Fruit fly (Drosophila melanogaster) whole organism, adult: ENCODE data around the gene Or67d.
A peak's percentile ranks its signal among the peaks of the same experiment; 100 is the strongest.

Experiments
- CG11617 ChIP-seq: fragments of 200-800 bp; sonication (Bioruptor generic); optimal IDR thresholded peaks from 2 replicates; lab custom pipeline; 2017; ENCODE audit warnings: mild to moderate bottlenecking, missing biosample characterization, missing genetic modification reagents, missing genetic modification characterization
- CG12768 ChIP-seq: fragments of 200-800 bp; sonication (Bioruptor generic); optimal IDR thresholded peaks from 2 replicates; lab custom pipeline; 2017; ENCODE audit warnings: missing biosample characterization, missing genetic modification characterization, mild to moderate bottlenecking, moderate library complexity, missing genetic modification reagents
- CG14711 ChIP-seq: fragments of 200-800 bp; sonication (Bioruptor generic); optimal IDR thresholded peaks from 2 replicates; lab custom pipeline; 2018; ENCODE audit warnings: missing biosample characterization, mild to moderate bottlenecking, missing genetic modification characterization, moderate library complexity
- CG1620 ChIP-seq: fragments of 200-800 bp; sonication (Bioruptor generic); optimal IDR thresholded peaks from 2 replicates; lab custom pipeline; 2016; ENCODE audit warnings: missing biosample characterization, missing genetic modification characterization
- CG33017 ChIP-seq: fragments of 200-800 bp; sonication (Bioruptor generic); optimal IDR thresholded peaks from 2 replicates; lab custom pipeline; 2018; ENCODE audit warnings: missing biosample characterization, mild to moderate bottlenecking, missing genetic modification characterization, moderate library complexity
- CG5204 ChIP-seq: fragments of 200-800 bp; sonication (Bioruptor generic); optimal IDR thresholded peaks from 2 replicates; lab custom pipeline; 2016; ENCODE audit warnings: missing biosample characterization, missing genetic modification characterization
- CG7045 ChIP-seq: fragments of 200-800 bp; sonication (Bioruptor generic); optimal IDR thresholded peaks from 2 replicates; lab custom pipeline; 2017; ENCODE audit warnings: missing biosample characterization, mild to moderate bottlenecking, missing genetic modification characterization
- CG7101 ChIP-seq: fragments of 200-800 bp; sonication (Bioruptor generic); optimal IDR thresholded peaks from 2 replicates; lab custom pipeline; 2018; ENCODE audit warnings: missing biosample characterization, mild to moderate bottlenecking, missing genetic modification characterization, moderate library complexity
- Clk ChIP-seq: fragments of 200-800 bp; sonication (Bioruptor generic); optimal IDR thresholded peaks from 2 replicates; lab custom pipeline; 2017; ENCODE audit warnings: missing biosample characterization, missing genetic modification characterization
- Crg-1 ChIP-seq: fragments of 200-800 bp; sonication (Bioruptor generic); optimal IDR thresholded peaks from 2 replicates; lab custom pipeline; 2016; ENCODE audit warnings: missing biosample characterization, missing genetic modification characterization
- Hr96 ChIP-seq: fragments of 200-800 bp; sonication (Bioruptor generic); optimal IDR thresholded peaks from 2 replicates; lab custom pipeline; 2016; ENCODE audit warnings: missing biosample characterization, missing genetic modification characterization
- Mnt ChIP-seq: fragments of 200-800 bp; sonication (Bioruptor generic); optimal IDR thresholded peaks from 2 replicates; lab custom pipeline; 2016; ENCODE audit warnings: missing biosample characterization, mild to moderate bottlenecking, missing genetic modification characterization
- bab1 ChIP-seq: fragments of 200-800 bp; sonication (Bioruptor generic); optimal IDR thresholded peaks from 3 replicates; lab custom pipeline; 2019; ENCODE audit warnings: missing biosample characterization, mild to moderate bottlenecking, missing genetic modification characterization, moderate library complexity
- cic ChIP-seq: fragments of 200-800 bp; sonication (Bioruptor generic); optimal IDR thresholded peaks from 2 replicates; lab custom pipeline; 2017; ENCODE audit warnings: missing biosample characterization, mild to moderate bottlenecking, missing genetic modification characterization, moderate library complexity
- cnc ChIP-seq, 2 experiments: fragments of >200 bp; optimal IDR thresholded peaks; 2 replicates each; lab custom pipeline; 2017
- kay ChIP-seq: fragments of 200-800 bp; sonication (Bioruptor generic); peaks from one replicate; lab custom pipeline; 2016; ENCODE audit warnings: missing biosample characterization, missing genetic modification characterization, borderline replicate concordance
- ovo ChIP-seq: fragments of 200-800 bp; sonication (Bioruptor generic); optimal IDR thresholded peaks from 2 replicates; lab custom pipeline; 2016; ENCODE audit warnings: missing biosample characterization, missing genetic modification characterization
- pad ChIP-seq: fragments of 200-800 bp; sonication (Bioruptor generic); optimal IDR thresholded peaks from 3 replicates; lab custom pipeline; 2017; ENCODE audit warnings: missing biosample characterization, missing genetic modification characterization, mild to moderate bottlenecking, moderate library complexity, missing genetic modification reagents
- tj ChIP-seq: fragments of 200-800 bp; sonication (Bioruptor generic); optimal IDR thresholded peaks from 3 replicates; lab custom pipeline; 2017; ENCODE audit warnings: missing biosample characterization, mild to moderate bottlenecking, missing genetic modification characterization, moderate library complexity
- toe ChIP-seq: fragments of 200-800 bp; sonication (Bioruptor generic); optimal IDR thresholded peaks from 2 replicates; lab custom pipeline; 2016; ENCODE audit warnings: missing biosample characterization, missing genetic modification characterization

Gene Or67d

dm6 chr3L:10314901-10315300 lies 41.9 kb downstream of the Or67d start:
- TF ChIP-seq CG14711 (tag; lab: Kevin White, UChicago) (no peak), CG12768 (no peak), Mnt (GFP tag; lab: Kevin White, UChicago) (no peak), CG33017 (no peak), pad (GFP tag; lab: Kevin White, UChicago) (no peak), CG11617 (GFP tag; lab: Kevin White, UChicago) (no peak), tj (GFP tag; lab: Kevin White, UChicago) (no peak), Hr96 (GFP tag; lab: Kevin White, UChicago) (no peak), Crg-1 (GFP tag; lab: Kevin White, UChicago) (no peak), kay (no peak), ovo (GFP tag; lab: Kevin White, UChicago) (no peak), CG7045 (GFP tag; lab: Kevin White, UChicago) (no peak)

dm6 chr3L:10315823-10316222 lies 42.8 kb downstream of the Or67d start:
- TF ChIP-seq bab1 (GFP tag; lab: Kevin White, UChicago) (no peak), CG33017 (no peak), cic (GFP tag; lab: Kevin White, UChicago) (no peak), CG12768 (no peak), CG7101 (tag; lab: Kevin White, UChicago) (no peak), toe (GFP tag; lab: Kevin White, UChicago) (no peak), Hr96 (GFP tag; lab: Kevin White, UChicago) (no peak), CG11617 (GFP tag; lab: Kevin White, UChicago) (no peak), CG14711 (tag; lab: Kevin White, UChicago) (no peak), pad (GFP tag; lab: Kevin White, UChicago) (no peak), ovo (GFP tag; lab: Kevin White, UChicago) (no peak), Clk (no peak), Mnt (GFP tag; lab: Kevin White, UChicago) (no peak), CG5204 (GFP tag; lab: Kevin White, UChicago) (no peak), cnc (optimal IDR thresholded peaks at IDR 0.05; lab: Kevin White, UChicago) (no peak), kay (no peak)

dm6 chr3L:10318356-10318755 lies 45.4 kb downstream of the Or67d start:
- no peak for TF ChIP-seq Mnt (GFP tag; lab: Kevin White, UChicago)
- TF ChIP-seq tj (GFP tag; lab: Kevin White, UChicago) = no peak
- TF ChIP-seq CG7045 (GFP tag; lab: Kevin White, UChicago) = no peak
- TF ChIP-seq cic (GFP tag; lab: Kevin White, UChicago) = no peak
- no peak for TF ChIP-seq Hr96 (GFP tag; lab: Kevin White, UChicago)
- no peak for TF ChIP-seq Crg-1 (GFP tag; lab: Kevin White, UChicago)
- no peak for TF ChIP-seq CG33017
- TF ChIP-seq toe (GFP tag; lab: Kevin White, UChicago) = no peak
- no peak for TF ChIP-seq kay
- no peak for TF ChIP-seq CG5204 (GFP tag; lab: Kevin White, UChicago)
- TF ChIP-seq CG1620 (GFP tag; lab: Kevin White, UChicago) = no peak
- TF ChIP-seq bab1 (GFP tag; lab: Kevin White, UChicago) = no peak
- no peak for TF ChIP-seq Clk
- TF ChIP-seq CG14711 (tag; lab: Kevin White, UChicago) = no peak
- TF ChIP-seq CG12768 = no peak
- TF ChIP-seq ovo (GFP tag; lab: Kevin White, UChicago) = no peak
- TF ChIP-seq CG11617 (GFP tag; lab: Kevin White, UChicago) = no peak
- TF ChIP-seq pad (GFP tag; lab: Kevin White, UChicago) = no peak
- TF ChIP-seq cnc (optimal IDR thresholded peaks at IDR 0.05; lab: Kevin White, UChicago) = no peak
- no peak for TF ChIP-seq CG7101 (tag; lab: Kevin White, UChicago)

- TF ChIP-seq kay (peak; percentile 19), CG1620 (GFP tag; lab: Kevin White, UChicago) (no peak), pad (GFP tag; lab: Kevin White, UChicago) (peak; percentile 8)
Measured at dm6 chr3L:10320802-10321201, 47.8 kb downstream of the Or67d start.

dm6 chr3L:10321735-10322319 lies 48.8 kb downstream of the Or67d start:
- TF ChIP-seq Hr96 (GFP tag; lab: Kevin White, UChicago) (no peak), CG5204 (GFP tag; lab: Kevin White, UChicago) (no peak), Crg-1 (GFP tag; lab: Kevin White, UChicago) (no peak), pad (GFP tag; lab: Kevin White, UChicago) (peak; percentile 97), ovo (GFP tag; lab: Kevin White, UChicago) (no peak), CG7045 (GFP tag; lab: Kevin White, UChicago) (no peak), kay (peak; percentile 63)
